Worm (Caenorhabditis elegans) whole organism, late embryonic: ENCODE results near the gene gly-11.
"Not testable (repeated sequence)": the region's sequence is repeated elsewhere in the genome, so short reads cannot be mapped to it uniquely, and the experiment has no call there.

Experiments
- C08G9.2 ChIP-seq: sonication (generic microtip); optimal IDR thresholded peaks from 2 replicates; lab custom pipeline; 2016; ENCODE audit warnings: mild to moderate bottlenecking, missing genetic modification characterization, moderate library complexity, missing compliant biosample characterization
- C38D4.7 ChIP-seq: fragments of 200-800 bp; sonication (Bioruptor generic); optimal IDR thresholded peaks from 2 replicates; lab custom pipeline; 2018; ENCODE audit warnings: mild to moderate bottlenecking, missing genetic modification characterization, moderate library complexity, missing compliant biosample characterization
- T23F11.4 ChIP-seq: fragments of 200-800 bp; sonication (Bioruptor generic); optimal IDR thresholded peaks from 2 replicates; lab custom pipeline; 2018; ENCODE audit warnings: mild to moderate bottlenecking, missing genetic modification characterization, missing compliant biosample characterization
- Y22D7AL.16 ChIP-seq: sonication (generic microtip); optimal IDR thresholded peaks from 2 replicates; lab custom pipeline; 2016; ENCODE audit warnings: missing genetic modification characterization, missing compliant biosample characterization
- ceh-19 ChIP-seq: fragments of 200-800 bp; sonication (Bioruptor generic); optimal IDR thresholded peaks from 2 replicates; lab custom pipeline; 2018; ENCODE audit warnings: mild to moderate bottlenecking, missing genetic modification characterization, missing compliant biosample characterization
- ceh-2 ChIP-seq: sonication (generic microtip); optimal IDR thresholded peaks from 2 replicates; lab custom pipeline; 2016; ENCODE audit warnings: missing genotype, missing genetic modification characterization, missing compliant biosample characterization
- ceh-24 ChIP-seq: sonication (generic microtip); optimal IDR thresholded peaks from 2 replicates; lab custom pipeline; 2016; ENCODE audit warnings: mild to moderate bottlenecking, missing genetic modification characterization, missing compliant biosample characterization
- ceh-30 ChIP-seq: fragments of 150-350 bp; optimal IDR thresholded peaks from 2 replicates; lab custom pipeline; 2014; ENCODE audit warnings: missing biosample characterization, missing genetic modification characterization
- ceh-31 ChIP-seq: sonication (generic microtip); optimal IDR thresholded peaks from 2 replicates; lab custom pipeline; 2016; ENCODE audit warnings: missing genetic modification characterization, missing compliant biosample characterization
- ceh-48 ChIP-seq: sonication (generic microtip); optimal IDR thresholded peaks from 2 replicates; lab custom pipeline; 2016; ENCODE audit warnings: missing genetic modification characterization, inconsistent platforms, missing compliant biosample characterization
- dve-1 ChIP-seq: sonication (generic microtip); optimal IDR thresholded peaks from 2 replicates; lab custom pipeline; 2017; ENCODE audit warnings: antibody characterized with exemption, mild to moderate bottlenecking, missing genetic modification characterization, missing compliant biosample characterization
- elt-2 ChIP-seq: sonication (generic microtip); optimal IDR thresholded peaks from 2 replicates; lab custom pipeline; 2016; ENCODE audit warnings: missing genetic modification reagents, missing genetic modification characterization, missing compliant biosample characterization
- elt-4 ChIP-seq: sonication (generic microtip); optimal IDR thresholded peaks from 2 replicates; lab custom pipeline; 2016; ENCODE audit warnings: missing genetic modification characterization, missing compliant biosample characterization
- ets-4 ChIP-seq: sonication (generic microtip); optimal IDR thresholded peaks from 2 replicates; lab custom pipeline; 2016; ENCODE audit warnings: missing genetic modification characterization, missing compliant biosample characterization
- fax-1 ChIP-seq: sonication (generic microtip); optimal IDR thresholded peaks from 2 replicates; lab custom pipeline; 2016; ENCODE audit warnings: missing genotype, missing genetic modification characterization, missing compliant biosample characterization
- gmeb-2 ChIP-seq: sonication (generic microtip); optimal IDR thresholded peaks from 2 replicates; lab custom pipeline; 2016; ENCODE audit warnings: missing genetic modification characterization, inconsistent platforms, missing compliant biosample characterization
- hlh-13 ChIP-seq: fragments of 200-800 bp; sonication (Bioruptor generic); optimal IDR thresholded peaks from 2 replicates; lab custom pipeline; 2018; ENCODE audit warnings: mild to moderate bottlenecking, missing genetic modification characterization, missing compliant biosample characterization
- hlh-15 ChIP-seq: sonication (generic microtip); optimal IDR thresholded peaks from 2 replicates; lab custom pipeline; 2016; ENCODE audit warnings: missing genetic modification characterization, missing compliant biosample characterization
- hlh-30 ChIP-seq: sonication (generic microtip); optimal IDR thresholded peaks from 2 replicates; lab custom pipeline; 2017; ENCODE audit warnings: antibody characterized with exemption, missing genetic modification characterization, missing compliant biosample characterization; ENCODE audit not compliant: insufficient read depth
- hlh-6 ChIP-seq: sonication (generic microtip); optimal IDR thresholded peaks from 2 replicates; lab custom pipeline; 2016; ENCODE audit warnings: missing genotype, missing genetic modification characterization, missing compliant biosample characterization
- hlh-8 ChIP-seq: sonication (generic microtip); optimal IDR thresholded peaks from 2 replicates; lab custom pipeline; 2016; ENCODE audit warnings: missing genotype, missing genetic modification characterization, missing compliant biosample characterization
- lin-11 ChIP-seq: fragments of 200-800 bp; sonication (Bioruptor generic); optimal IDR thresholded peaks from 2 replicates; lab custom pipeline; 2018; ENCODE audit warnings: mild to moderate bottlenecking, missing genetic modification characterization, missing compliant biosample characterization
- madf-2 ChIP-seq: sonication (generic microtip); optimal IDR thresholded peaks from 2 replicates; lab custom pipeline; 2017; ENCODE audit warnings: missing genetic modification characterization, missing compliant biosample characterization
- nfya-1 ChIP-seq: sonication (generic microtip); optimal IDR thresholded peaks from 2 replicates; lab custom pipeline; 2017; ENCODE audit warnings: missing genetic modification characterization, mild to moderate bottlenecking, missing compliant biosample characterization, antibody characterized with exemption, moderate library complexity
- nhr-232 ChIP-seq: sonication (generic microtip); optimal IDR thresholded peaks from 2 replicates; lab custom pipeline; 2016; ENCODE audit warnings: missing genetic modification characterization, missing compliant biosample characterization
- npax-4 ChIP-seq: sonication (generic microtip); optimal IDR thresholded peaks from 2 replicates; lab custom pipeline; 2016; ENCODE audit warnings: missing genetic modification characterization, missing compliant biosample characterization
- odd-2 ChIP-seq: sonication (generic microtip); optimal IDR thresholded peaks from 2 replicates; lab custom pipeline; 2017; ENCODE audit warnings: antibody characterized with exemption, mild to moderate bottlenecking, missing genetic modification characterization, missing compliant biosample characterization
- pag-3 ChIP-seq: sonication (generic microtip); optimal IDR thresholded peaks from 2 replicates; lab custom pipeline; 2016; ENCODE audit warnings: missing compliant biosample characterization, missing genetic modification characterization, borderline replicate concordance
- ref-2 ChIP-seq: sonication (generic microtip); optimal IDR thresholded peaks from 2 replicates; lab custom pipeline; 2016; ENCODE audit warnings: missing genetic modification characterization, missing compliant biosample characterization
- rnt-1 ChIP-seq: sonication (generic microtip); optimal IDR thresholded peaks from 2 replicates; lab custom pipeline; 2016; ENCODE audit warnings: missing genetic modification characterization, missing compliant biosample characterization
- tbx-2 ChIP-seq: sonication (generic microtip); optimal IDR thresholded peaks from 2 replicates; lab custom pipeline; 2016; ENCODE audit warnings: missing genetic modification characterization, missing compliant biosample characterization
- tbx-7 ChIP-seq: sonication (generic microtip); optimal IDR thresholded peaks from 2 replicates; lab custom pipeline; 2016; ENCODE audit warnings: missing genotype, missing genetic modification characterization, missing compliant biosample characterization
- unc-42 ChIP-seq: sonication (generic microtip); optimal IDR thresholded peaks from 2 replicates; lab custom pipeline; 2016; ENCODE audit warnings: missing genotype, missing genetic modification characterization, missing compliant biosample characterization
- unc-86 ChIP-seq: sonication (generic microtip); optimal IDR thresholded peaks from 2 replicates; lab custom pipeline; 2016; ENCODE audit warnings: missing genetic modification characterization, missing compliant biosample characterization

The gly-11 gene

DNA sequence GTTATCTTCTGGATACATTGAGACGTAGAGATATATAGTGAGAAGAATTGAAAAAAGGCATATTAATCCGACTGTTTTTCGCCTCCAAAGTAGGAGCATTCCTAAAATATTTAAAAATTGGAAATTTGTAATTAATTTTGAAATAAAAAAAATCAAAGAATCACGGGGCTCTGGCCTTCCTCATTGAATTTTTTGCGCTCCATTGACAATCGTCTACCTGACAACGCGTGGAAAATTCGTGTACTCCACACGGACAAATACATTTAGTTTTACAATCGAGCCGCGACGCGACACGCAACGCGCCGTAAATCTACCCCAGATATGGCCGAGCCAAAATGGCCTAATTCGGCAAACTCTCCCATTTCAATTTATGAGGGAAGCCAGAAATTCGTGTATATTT, at the start of gene gly-11:
Gene gly-11 (minus strand): TSS at position 101 of the 400 bp plus-strand sequence.
- not testable (repeated sequence) for TF ChIP-seq C38D4.7 (GFP tag; lab: Kevin White, UChicago); ceh-2 (tag; lab: Kevin White, UChicago); unc-86 (tag; lab: Kevin White, UChicago)

DNA sequence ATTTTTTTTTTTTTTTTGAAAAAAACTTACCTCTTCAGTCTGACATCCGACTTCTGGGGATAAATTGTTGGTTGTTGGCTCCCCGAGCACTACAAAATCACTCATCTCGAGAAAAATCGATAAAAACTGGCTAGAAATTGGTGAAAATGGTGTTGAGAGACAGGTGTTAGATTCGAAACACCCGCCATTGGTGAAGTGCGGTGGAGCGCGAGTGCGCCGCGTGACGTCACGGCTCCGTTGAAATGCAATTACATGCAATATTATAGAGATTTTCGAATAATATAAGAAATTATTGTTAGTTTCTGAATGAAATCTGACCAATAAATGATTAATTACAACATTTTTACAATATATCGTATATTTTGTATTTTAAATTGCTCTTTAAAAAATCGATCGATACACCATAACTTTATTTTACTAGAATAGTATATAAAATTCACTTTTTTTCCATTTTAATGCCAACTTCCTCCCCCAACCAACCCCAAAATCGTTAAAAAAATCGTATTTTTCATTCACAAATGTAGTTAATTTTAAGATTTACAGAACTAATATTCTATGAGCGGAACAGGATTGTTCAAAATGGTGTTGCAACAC, 49.1 kb upstream of the gly-11 start, which contains the start of the genes Y75B8A.18 and Y75B8A.19:
Gene Y75B8A.18 (minus strand): TSS at position 142 of the 594 bp plus-strand sequence.
Gene Y75B8A.19 (plus strand): TSS at position 544 of the 594 bp plus-strand sequence.
- TF ChIP-seq nfya-1, result peak; percentile 42
- TF ChIP-seq hlh-30, result peak; percentile 31
- no peak for TF ChIP-seq T23F11.4 (GFP tag; lab: Kevin White, UChicago)
- TF ChIP-seq unc-42, result peak; percentile 88
- TF ChIP-seq tbx-2, result peak; percentile 7

- TF ChIP-seq ets-4 (tag; lab: Kevin White, UChicago) (no peak), lin-11 (tag; lab: Kevin White, UChicago) (no peak), gmeb-2 (tag; lab: Kevin White, UChicago) (no peak), ceh-19 (GFP tag; lab: Kevin White, UChicago) (no peak), hlh-6 (tag; lab: Kevin White, UChicago) (no peak), ceh-30 (no peak), pag-3 (no peak), hlh-8 (tag; lab: Kevin White, UChicago) (no peak), tbx-7 (tag; lab: Kevin White, UChicago) (no peak), unc-42 (no peak), C38D4.7 (GFP tag; lab: Kevin White, UChicago) (no peak), elt-4 (tag; lab: Kevin White, UChicago) (no peak), hlh-13 (no peak), ceh-48 (no peak), nhr-232 (tag; lab: Kevin White, UChicago) (no peak), npax-4 (no peak), ceh-31 (tag; lab: Kevin White, UChicago) (no peak)
- TF ChIP-seq, all 69 proteins: peak for 0
Measured at ce11 chrIII:12225234-12225633, 48.2 kb upstream of the gly-11 start, which contains the start of gene gmn-1. TSS of gene gmn-1 (minus strand) at chrIII:12225331.

ce11 chrIII:12223208-12223607, 46.2 kb upstream of the gly-11 start:
- no peak for TF ChIP-seq hlh-30
- TF ChIP-seq nhr-232 (tag; lab: Kevin White, UChicago), result no peak
- TF ChIP-seq ref-2 (tag; lab: Kevin White, UChicago), result no peak
- TF ChIP-seq hlh-6 (tag; lab: Kevin White, UChicago), result no peak
- no peak for TF ChIP-seq ceh-2 (tag; lab: Kevin White, UChicago)

DNA sequence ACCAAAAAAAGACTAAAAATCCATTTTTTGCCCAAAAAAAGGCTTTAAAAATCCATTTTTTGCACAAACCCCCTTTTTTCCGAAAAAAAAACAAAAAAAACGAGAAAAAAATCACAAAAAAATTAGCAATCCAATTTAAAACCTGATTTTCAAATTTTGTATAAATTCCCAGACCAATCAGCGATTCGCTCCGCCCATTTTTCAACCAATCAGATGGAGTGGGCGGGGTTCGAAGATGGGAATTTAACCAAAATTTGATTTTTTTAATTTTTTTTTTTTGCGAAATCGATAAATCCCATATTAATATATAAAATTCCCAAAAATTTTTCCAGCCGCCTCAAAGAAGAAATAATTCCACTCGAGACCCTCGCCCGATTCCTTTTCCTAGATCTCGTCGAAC, 44.4 kb upstream of the gly-11 start:
- TF ChIP-seq dve-1 (tag; lab: Kevin White, UChicago), result no peak
- no peak for TF ChIP-seq madf-2
- TF ChIP-seq elt-2 (tag; lab: Kevin White, UChicago), result no peak
- TF ChIP-seq C08G9.2 (tag; lab: Kevin White, UChicago), result no peak
- TF ChIP-seq odd-2 (tag; lab: Kevin White, UChicago), result no peak
- peak; percentile 66 for TF ChIP-seq nfya-1
- TF ChIP-seq rnt-1 (tag; lab: Kevin White, UChicago), result no peak
- no peak for TF ChIP-seq ceh-24

DNA sequence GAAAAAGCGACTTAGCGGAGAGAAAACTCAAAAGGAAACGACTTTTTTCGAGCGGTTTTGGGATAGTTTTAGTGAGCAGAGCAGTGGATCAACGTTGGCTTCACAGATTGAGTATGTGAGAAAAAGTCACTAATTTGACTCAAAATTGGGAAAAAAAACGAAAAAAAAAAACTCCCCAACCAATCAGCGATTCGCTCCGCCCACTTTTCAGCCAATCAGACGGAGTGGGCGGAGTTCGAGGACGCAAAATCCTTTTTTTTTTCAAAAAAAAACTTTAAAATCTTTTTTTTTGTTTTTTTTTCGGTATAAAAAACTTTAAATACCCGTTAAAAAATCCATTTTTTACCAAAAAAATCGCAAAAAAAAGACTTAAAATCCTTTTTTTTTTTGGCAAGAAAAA, 43.8 kb upstream of the gly-11 start:
- TF ChIP-seq madf-2 (no peak), Y22D7AL.16 (no peak), hlh-6 (tag; lab: Kevin White, UChicago) (no peak), fax-1 (no peak), nfya-1 (peak; percentile 56), hlh-15 (tag; lab: Kevin White, UChicago) (no peak)
